Fruit fly (Drosophila melanogaster) S2 (cell line): Measurements from ENCODE around the gene Lcp65Ag2.

Experiments
- CG8478 ChIP-seq: fragments of >200 bp; optimal IDR thresholded peaks from 2 replicates; lab custom pipeline; 2018
- CTCF ChIP-seq, 2 experiments: fragments of >200 bp; optimal IDR thresholded peaks; 2 replicates each; lab custom pipeline; 2018

- TF ChIP-seq CTCF (optimal IDR thresholded peaks at IDR 0.05; lab: Kevin White, UChicago): peak; percentile 89 to 95
- TF ChIP-seq CG8478: no peak
Observed at dm6 chr3L:6103658-6104057, 29.7 kb downstream of the Lcp65Ag2 start.
